Worm (Caenorhabditis elegans) whole organism, late embryonic: ENCODE results near the gene skpo-2.

Experiments used
- ama-1 ChIP-seq: fragments of 150-350 bp; optimal IDR thresholded peaks from 2 replicates; lab custom pipeline; 2014
- ceh-2 ChIP-seq: sonication (generic microtip); optimal IDR thresholded peaks from 2 replicates; lab custom pipeline; 2016; ENCODE audit warnings: missing genotype, missing genetic modification characterization, missing compliant biosample characterization
- ceh-31 ChIP-seq: sonication (generic microtip); optimal IDR thresholded peaks from 2 replicates; lab custom pipeline; 2016; ENCODE audit warnings: missing genetic modification characterization, missing compliant biosample characterization
- elt-2 ChIP-seq: sonication (generic microtip); optimal IDR thresholded peaks from 2 replicates; lab custom pipeline; 2016; ENCODE audit warnings: missing genetic modification reagents, missing genetic modification characterization, missing compliant biosample characterization
- hlh-15 ChIP-seq: sonication (generic microtip); optimal IDR thresholded peaks from 2 replicates; lab custom pipeline; 2016; ENCODE audit warnings: missing genetic modification characterization, missing compliant biosample characterization
- sdc-2 ChIP-seq: sonication (generic microtip); optimal IDR thresholded peaks from 2 replicates; lab custom pipeline; 2016; ENCODE audit warnings: missing genotype, missing genetic modification characterization, missing compliant biosample characterization
- sox-4 ChIP-seq: sonication (generic microtip); optimal IDR thresholded peaks from 2 replicates; lab custom pipeline; 2017; ENCODE audit warnings: mild to moderate bottlenecking, missing genetic modification characterization, inconsistent platforms, missing compliant biosample characterization

DNA sequence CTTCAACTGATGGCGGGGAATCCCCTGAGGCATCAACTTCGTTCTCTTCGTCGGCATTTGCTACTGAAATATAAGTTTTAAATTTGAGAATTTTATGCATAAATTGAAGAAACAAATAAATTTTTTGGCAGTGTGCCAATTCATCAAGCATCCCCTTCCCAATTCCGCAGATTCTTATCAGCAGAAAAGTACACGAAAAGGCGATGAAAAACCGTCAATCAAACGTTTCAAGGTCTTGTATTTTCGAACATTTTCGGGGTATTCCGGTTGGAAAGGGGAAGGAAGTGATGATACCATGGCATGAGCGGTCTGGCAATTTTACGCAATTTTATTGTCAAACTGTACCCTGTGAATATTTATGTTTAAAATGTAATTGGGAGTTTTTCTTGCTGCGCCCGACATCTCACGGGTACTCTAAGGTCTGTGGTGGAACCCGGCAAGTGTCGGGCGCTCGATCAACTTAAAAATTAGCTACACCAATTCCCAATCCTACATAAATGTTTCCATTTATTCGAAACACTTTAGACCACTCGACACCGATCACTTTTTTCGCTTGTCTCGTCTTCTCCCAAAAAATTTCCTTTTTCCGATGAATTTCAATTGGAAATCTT is 1.3 kb downstream of the skpo-2 start:
- TF ChIP-seq ceh-2 (tag; lab: Kevin White, UChicago) (no peak), ama-1 (lab: Kevin White, UChicago) (no peak), sdc-2 (tag; lab: Kevin White, UChicago) (no peak), ceh-31 (no peak), hlh-15 (no peak), sox-4 (tag; lab: Kevin White, UChicago) (no peak), elt-2 (tag; lab: Kevin White, UChicago) (no peak)
